Worm (Caenorhabditis elegans) whole organism, late embryonic: ENCODE results near the gene F38A5.8.

Experiments
- C08G9.2 ChIP-seq: sonication (generic microtip); optimal IDR thresholded peaks from 2 replicates; lab custom pipeline; 2016; ENCODE audit warnings: mild to moderate bottlenecking, missing genetic modification characterization, moderate library complexity, missing compliant biosample characterization
- C38D4.7 ChIP-seq: fragments of 200-800 bp; sonication (Bioruptor generic); optimal IDR thresholded peaks from 2 replicates; lab custom pipeline; 2018; ENCODE audit warnings: mild to moderate bottlenecking, missing genetic modification characterization, moderate library complexity, missing compliant biosample characterization
- K02D7.2 ChIP-seq: sonication (generic microtip); optimal IDR thresholded peaks from 2 replicates; lab custom pipeline; 2017; ENCODE audit warnings: mild to moderate bottlenecking, missing genetic modification characterization, missing compliant biosample characterization
- K09A11.1 ChIP-seq: sonication (generic microtip); optimal IDR thresholded peaks from 2 replicates; lab custom pipeline; 2017; ENCODE audit warnings: antibody characterized with exemption, mild to moderate bottlenecking, missing genetic modification characterization, missing compliant biosample characterization; ENCODE audit not compliant: insufficient read depth
- T23F11.4 ChIP-seq: fragments of 200-800 bp; sonication (Bioruptor generic); optimal IDR thresholded peaks from 2 replicates; lab custom pipeline; 2018; ENCODE audit warnings: mild to moderate bottlenecking, missing genetic modification characterization, missing compliant biosample characterization
- ahr-1 ChIP-seq: sonication (generic microtip); optimal IDR thresholded peaks from 2 replicates; lab custom pipeline; 2016; ENCODE audit warnings: missing genetic modification characterization, missing compliant biosample characterization
- ama-1 ChIP-seq: fragments of 150-350 bp; optimal IDR thresholded peaks from 2 replicates; lab custom pipeline; 2014
- ceh-18 ChIP-seq: sonication (generic microtip); optimal IDR thresholded peaks from 2 replicates; lab custom pipeline; 2016; ENCODE audit warnings: missing genetic modification characterization, missing compliant biosample characterization
- ceh-19 ChIP-seq: fragments of 200-800 bp; sonication (Bioruptor generic); optimal IDR thresholded peaks from 2 replicates; lab custom pipeline; 2018; ENCODE audit warnings: mild to moderate bottlenecking, missing genetic modification characterization, missing compliant biosample characterization
- ceh-2 ChIP-seq: sonication (generic microtip); optimal IDR thresholded peaks from 2 replicates; lab custom pipeline; 2016; ENCODE audit warnings: missing genotype, missing genetic modification characterization, missing compliant biosample characterization
- ceh-24 ChIP-seq: sonication (generic microtip); optimal IDR thresholded peaks from 2 replicates; lab custom pipeline; 2016; ENCODE audit warnings: mild to moderate bottlenecking, missing genetic modification characterization, missing compliant biosample characterization
- ceh-30 ChIP-seq: fragments of 150-350 bp; optimal IDR thresholded peaks from 2 replicates; lab custom pipeline; 2014; ENCODE audit warnings: missing biosample characterization, missing genetic modification characterization
- ceh-31 ChIP-seq: sonication (generic microtip); optimal IDR thresholded peaks from 2 replicates; lab custom pipeline; 2016; ENCODE audit warnings: missing genetic modification characterization, missing compliant biosample characterization
- ceh-34 ChIP-seq: sonication (generic microtip); optimal IDR thresholded peaks from 2 replicates; lab custom pipeline; 2016; ENCODE audit warnings: mild to moderate bottlenecking, missing genetic modification characterization, missing compliant biosample characterization
- ceh-45 ChIP-seq: fragments of 200-800 bp; sonication (Bioruptor generic); IDR thresholded peaks from 2 replicates; pipeline ENCODE4 v1.3.6; 2022; ENCODE audit warnings: missing genetic modification reagents, missing genetic modification characterization, missing compliant biosample characterization
- ceh-48 ChIP-seq: sonication (generic microtip); optimal IDR thresholded peaks from 2 replicates; lab custom pipeline; 2016; ENCODE audit warnings: missing genetic modification characterization, inconsistent platforms, missing compliant biosample characterization
- che-1 ChIP-seq: sonication (generic microtip); optimal IDR thresholded peaks from 2 replicates; lab custom pipeline; 2016; ENCODE audit warnings: mild to moderate bottlenecking, missing genetic modification characterization, missing compliant biosample characterization
- dmd-4 ChIP-seq: sonication (generic microtip); optimal IDR thresholded peaks from 2 replicates; lab custom pipeline; 2016; ENCODE audit warnings: borderline replicate concordance, missing genetic modification characterization, missing compliant biosample characterization
- dve-1 ChIP-seq: sonication (generic microtip); optimal IDR thresholded peaks from 2 replicates; lab custom pipeline; 2017; ENCODE audit warnings: antibody characterized with exemption, mild to moderate bottlenecking, missing genetic modification characterization, missing compliant biosample characterization
- elt-2 ChIP-seq: sonication (generic microtip); optimal IDR thresholded peaks from 2 replicates; lab custom pipeline; 2016; ENCODE audit warnings: missing genetic modification reagents, missing genetic modification characterization, missing compliant biosample characterization
- elt-4 ChIP-seq: sonication (generic microtip); optimal IDR thresholded peaks from 2 replicates; lab custom pipeline; 2016; ENCODE audit warnings: missing genetic modification characterization, missing compliant biosample characterization
- ets-4 ChIP-seq: sonication (generic microtip); optimal IDR thresholded peaks from 2 replicates; lab custom pipeline; 2016; ENCODE audit warnings: missing genetic modification characterization, missing compliant biosample characterization
- eyg-1 ChIP-seq: sonication (generic microtip); optimal IDR thresholded peaks from 2 replicates; lab custom pipeline; 2016; ENCODE audit warnings: missing genotype, missing genetic modification characterization, missing compliant biosample characterization
- fax-1 ChIP-seq: sonication (generic microtip); optimal IDR thresholded peaks from 2 replicates; lab custom pipeline; 2016; ENCODE audit warnings: missing genotype, missing genetic modification characterization, missing compliant biosample characterization
- fkh-10 ChIP-seq: fragments of 150-350 bp; optimal IDR thresholded peaks from 2 replicates; lab custom pipeline; 2014; ENCODE audit warnings: missing biosample characterization, missing genetic modification reagents, missing genetic modification characterization
- fkh-6 ChIP-seq: sonication (generic microtip); optimal IDR thresholded peaks from 2 replicates; lab custom pipeline; 2016; ENCODE audit warnings: missing genetic modification characterization, missing compliant biosample characterization
- hlh-13 ChIP-seq: fragments of 200-800 bp; sonication (Bioruptor generic); optimal IDR thresholded peaks from 2 replicates; lab custom pipeline; 2018; ENCODE audit warnings: mild to moderate bottlenecking, missing genetic modification characterization, missing compliant biosample characterization
- hlh-15 ChIP-seq: sonication (generic microtip); optimal IDR thresholded peaks from 2 replicates; lab custom pipeline; 2016; ENCODE audit warnings: missing genetic modification characterization, missing compliant biosample characterization
- hlh-30 ChIP-seq: sonication (generic microtip); optimal IDR thresholded peaks from 2 replicates; lab custom pipeline; 2017; ENCODE audit warnings: antibody characterized with exemption, missing genetic modification characterization, missing compliant biosample characterization; ENCODE audit not compliant: insufficient read depth
- hlh-6 ChIP-seq: sonication (generic microtip); optimal IDR thresholded peaks from 2 replicates; lab custom pipeline; 2016; ENCODE audit warnings: missing genotype, missing genetic modification characterization, missing compliant biosample characterization
- hlh-8 ChIP-seq: sonication (generic microtip); optimal IDR thresholded peaks from 2 replicates; lab custom pipeline; 2016; ENCODE audit warnings: missing genotype, missing genetic modification characterization, missing compliant biosample characterization
- lim-6 ChIP-seq: sonication (generic microtip); optimal IDR thresholded peaks from 2 replicates; lab custom pipeline; 2016; ENCODE audit warnings: missing genetic modification characterization, missing compliant biosample characterization
- lin-11 ChIP-seq: fragments of 200-800 bp; sonication (Bioruptor generic); optimal IDR thresholded peaks from 2 replicates; lab custom pipeline; 2018; ENCODE audit warnings: mild to moderate bottlenecking, missing genetic modification characterization, missing compliant biosample characterization
- madf-2 ChIP-seq: sonication (generic microtip); optimal IDR thresholded peaks from 2 replicates; lab custom pipeline; 2017; ENCODE audit warnings: missing genetic modification characterization, missing compliant biosample characterization
- mec-3 ChIP-seq: sonication (generic microtip); optimal IDR thresholded peaks from 2 replicates; lab custom pipeline; 2016; ENCODE audit warnings: borderline replicate concordance, missing genetic modification characterization, missing compliant biosample characterization
- nhr-232 ChIP-seq: sonication (generic microtip); optimal IDR thresholded peaks from 2 replicates; lab custom pipeline; 2016; ENCODE audit warnings: missing genetic modification characterization, missing compliant biosample characterization
- odd-2 ChIP-seq: sonication (generic microtip); optimal IDR thresholded peaks from 2 replicates; lab custom pipeline; 2017; ENCODE audit warnings: antibody characterized with exemption, mild to moderate bottlenecking, missing genetic modification characterization, missing compliant biosample characterization
- pag-3 ChIP-seq: sonication (generic microtip); optimal IDR thresholded peaks from 2 replicates; lab custom pipeline; 2016; ENCODE audit warnings: missing compliant biosample characterization, missing genetic modification characterization, borderline replicate concordance
- pat-9 ChIP-seq: fragments of 200-800 bp; sonication (Bioruptor generic); optimal IDR thresholded peaks from 2 replicates; lab custom pipeline; 2018; ENCODE audit warnings: mild to moderate bottlenecking, missing genetic modification characterization, moderate library complexity, missing compliant biosample characterization
- pax-1 ChIP-seq: fragments of 150-350 bp; optimal IDR thresholded peaks from 2 replicates; lab custom pipeline; 2014; ENCODE audit warnings: missing biosample characterization, missing genetic modification characterization
- pha-4 ChIP-seq: fragments of 150-350 bp; optimal IDR thresholded peaks from 2 replicates; lab custom pipeline; 2018; ENCODE audit warnings: missing biosample characterization, missing genetic modification reagents, missing genetic modification characterization
- pqm-1 ChIP-seq: sonication (generic microtip); optimal IDR thresholded peaks from 2 replicates; lab custom pipeline; 2016; ENCODE audit warnings: missing genetic modification characterization, missing compliant biosample characterization
- pros-1 ChIP-seq: fragments of 150-350 bp; optimal IDR thresholded peaks from 2 replicates; lab custom pipeline; 2014; ENCODE audit warnings: missing biosample characterization, missing genetic modification reagents, missing genetic modification characterization
- ref-2 ChIP-seq: sonication (generic microtip); optimal IDR thresholded peaks from 2 replicates; lab custom pipeline; 2016; ENCODE audit warnings: missing genetic modification characterization, missing compliant biosample characterization
- sdc-2 ChIP-seq: sonication (generic microtip); optimal IDR thresholded peaks from 2 replicates; lab custom pipeline; 2016; ENCODE audit warnings: missing genotype, missing genetic modification characterization, missing compliant biosample characterization
- sox-2 ChIP-seq: fragments of 200-800 bp; sonication (Bioruptor generic); IDR thresholded peaks from 2 replicates; pipeline ENCODE4 v1.3.6; 2022; ENCODE audit warnings: missing genetic modification reagents, missing genetic modification characterization, missing compliant biosample characterization
- sox-4 ChIP-seq: sonication (generic microtip); optimal IDR thresholded peaks from 2 replicates; lab custom pipeline; 2017; ENCODE audit warnings: mild to moderate bottlenecking, missing genetic modification characterization, inconsistent platforms, missing compliant biosample characterization
- tbx-2 ChIP-seq: sonication (generic microtip); optimal IDR thresholded peaks from 2 replicates; lab custom pipeline; 2016; ENCODE audit warnings: missing genetic modification characterization, missing compliant biosample characterization
- unc-3 ChIP-seq, 2 experiments: fragments of 200-800 bp in 1 of 2; sonication (Bioruptor generic) in 1 of 2; sonication (generic microtip) in 1 of 2; conservative IDR thresholded peaks in 1 of 2; optimal IDR thresholded peaks in 1 of 2; 2 replicates each; pipeline versions ENCODE4 v1.3.6 to Lab custom; 2016 to 2022; ENCODE audit warnings: missing compliant biosample characterization in 2 of 2, missing genetic modification characterization in 2 of 2, missing genetic modification reagents in 1 of 2
- unc-42 ChIP-seq: sonication (generic microtip); optimal IDR thresholded peaks from 2 replicates; lab custom pipeline; 2016; ENCODE audit warnings: missing genotype, missing genetic modification characterization, missing compliant biosample characterization
- ztf-16 ChIP-seq: sonication (generic microtip); optimal IDR thresholded peaks from 2 replicates; lab custom pipeline; 2017; ENCODE audit warnings: missing genetic modification characterization, missing compliant biosample characterization

Gene F38A5.8

ce11 chrIV:6645867-6646655 is 46.5 kb downstream of the F38A5.8 start, which contains the start of gene hil-7:
Gene hil-7 (plus strand): TSS chrIV:6646312.
- TF ChIP-seq eyg-1 (tag; lab: Kevin White, UChicago), result peak; percentile 81
- no peak for TF ChIP-seq fax-1
- TF ChIP-seq ahr-1, result peak; percentile 25
- TF ChIP-seq ceh-30 (tag; lab: Kevin White, UChicago), result peak; percentile 66
- TF ChIP-seq C08G9.2 (tag; lab: Kevin White, UChicago), result no peak
- no peak for TF ChIP-seq odd-2 (tag; lab: Kevin White, UChicago)
- peak; percentile 27 for TF ChIP-seq fkh-10
- TF ChIP-seq ceh-31, result peak; percentile 96
- no peak for TF ChIP-seq ceh-48 (tag; lab: Kevin White, UChicago)
- TF ChIP-seq ref-2 (tag; lab: Kevin White, UChicago), result peak; percentile 61
- peak; percentile 53 for TF ChIP-seq ets-4
- TF ChIP-seq unc-42 (tag; lab: Kevin White, UChicago), result peak; percentile 82
- no peak for TF ChIP-seq elt-4
- peak; percentile 96 for TF ChIP-seq ceh-34 (tag; lab: Kevin White, UChicago)
- no peak for TF ChIP-seq ceh-45 (GFP tag; lab: Robert Waterston, UW)
- no peak for TF ChIP-seq ceh-24 (tag; lab: Kevin White, UChicago)
- peak; percentile 46; the same call in 1 of the 2 replicates for TF ChIP-seq sox-2
- TF ChIP-seq pros-1 (tag; lab: Kevin White, UChicago), result peak; percentile 98
- peak; percentile 98 for TF ChIP-seq hlh-30
- TF ChIP-seq pag-3 (tag; lab: Kevin White, UChicago), result no peak
- TF ChIP-seq unc-3 (GFP tag; conservative IDR thresholded peaks at IDR 0.05; lab: Robert Waterston, UW), result no peak
- TF ChIP-seq unc-3 (tag; optimal IDR thresholded peaks at IDR 0.05; lab: Kevin White, UChicago), result no peak
- TF ChIP-seq dve-1 (tag; lab: Kevin White, UChicago), result peak; percentile 51
- peak; percentile 11 for TF ChIP-seq nhr-232
- TF ChIP-seq hlh-8 (tag; lab: Kevin White, UChicago), result peak; percentile 17
- TF ChIP-seq fkh-6 (tag; lab: Kevin White, UChicago), result peak; percentile 17
- TF ChIP-seq tbx-2 (tag; lab: Kevin White, UChicago), result peak; percentile 87
- no peak for TF ChIP-seq pha-4 (tag; lab: Kevin White, UChicago)
- no peak for TF ChIP-seq hlh-15 (tag; lab: Kevin White, UChicago)
- TF ChIP-seq hlh-6, result peak; percentile 68
- TF ChIP-seq pqm-1 (tag; lab: Kevin White, UChicago), result no peak
- TF ChIP-seq T23F11.4, result no peak
- TF ChIP-seq pax-1, result peak; percentile 9
- peak; percentile 78 for TF ChIP-seq sdc-2
- TF ChIP-seq che-1, result no peak
- peak; percentile 0 for TF ChIP-seq elt-2 (tag; lab: Kevin White, UChicago)
- TF ChIP-seq ceh-2, result peak; percentile 63
- no peak for TF ChIP-seq lin-11 (tag; lab: Kevin White, UChicago)
- no peak for TF ChIP-seq K02D7.2 (tag; lab: Kevin White, UChicago)
- TF ChIP-seq C38D4.7 (GFP tag; lab: Kevin White, UChicago), result no peak
- peak; percentile 42 for TF ChIP-seq lim-6
- peak; percentile 19 for TF ChIP-seq K09A11.1 (tag; lab: Kevin White, UChicago)
- TF ChIP-seq madf-2 (tag; lab: Kevin White, UChicago), result peak; percentile 56
- no peak for TF ChIP-seq hlh-13 (GFP tag; lab: Kevin White, UChicago)
- TF ChIP-seq ama-1, result peak; percentile 94
- no peak for TF ChIP-seq sox-4 (tag; lab: Kevin White, UChicago)
- TF ChIP-seq ceh-19, result peak; percentile 86
- TF ChIP-seq ztf-16 (tag; lab: Kevin White, UChicago), result peak; percentile 34
- peak; percentile 25 for TF ChIP-seq dmd-4 (tag; lab: Kevin White, UChicago)
- no peak for TF ChIP-seq pat-9
- TF ChIP-seq ceh-18 (tag; lab: Kevin White, UChicago), result peak; percentile 87
- TF ChIP-seq mec-3, result no peak
